Fruit fly (Drosophila melanogaster) whole organism, prepupa: ENCODE results near the gene Atac2.

ENCODE experiments used
- CG32006 ChIP-seq: fragments of 200-800 bp; sonication (Bioruptor generic); optimal IDR thresholded peaks from 3 replicates; lab custom pipeline; 2017; ENCODE audit warnings: missing biosample characterization, mild to moderate bottlenecking, missing genetic modification characterization
- CG4318 ChIP-seq: fragments of 200-800 bp; sonication (Bioruptor generic); optimal IDR thresholded peaks from 3 replicates; lab custom pipeline; 2017; ENCODE audit warnings: missing biosample characterization, mild to moderate bottlenecking, missing genetic modification characterization
- CG6163 ChIP-seq: fragments of 200-800 bp; sonication (Bioruptor generic); IDR thresholded peaks from 3 replicates; pipeline ENCODE4 v1.3.6; 2022; ENCODE audit warnings: missing biosample characterization, missing genetic modification characterization
- CG8119 ChIP-seq: fragments of 200-800 bp; sonication (Bioruptor generic); IDR thresholded peaks from 3 replicates; pipeline ENCODE4 v1.3.6; 2022; ENCODE audit warnings: missing biosample characterization, missing genetic modification characterization
- Eip78C ChIP-seq: fragments of 200-800 bp; sonication (Bioruptor generic); peaks from one replicate; lab custom pipeline; 2016; ENCODE audit warnings: missing biosample characterization, missing genetic modification characterization
- Gug ChIP-seq: fragments of 200-800 bp; sonication (Bioruptor generic); IDR thresholded peaks from 2 replicates; pipeline ENCODE4 v1.3.6; 2022; ENCODE audit warnings: missing biosample characterization, missing genetic modification characterization
- OdsH ChIP-seq: fragments of 200-800 bp; sonication (Bioruptor generic); optimal IDR thresholded peaks from 3 replicates; lab custom pipeline; 2016; ENCODE audit warnings: missing biosample characterization, missing genetic modification characterization
- Sox15 ChIP-seq: fragments of 200-800 bp; sonication (Bioruptor generic); optimal IDR thresholded peaks from 3 replicates; lab custom pipeline; 2016; ENCODE audit warnings: missing biosample characterization, missing genetic modification characterization
- dsx ChIP-seq: fragments of 200-800 bp; optimal IDR thresholded peaks from 3 replicates; lab custom pipeline; 2019; ENCODE audit warnings: missing biosample characterization, mild to moderate bottlenecking, missing genetic modification characterization, moderate library complexity; ENCODE audit not compliant: poor library complexity, severe bottlenecking
- eg ChIP-seq: fragments of 200-800 bp; sonication (Bioruptor generic); IDR thresholded peaks from 3 replicates; pipeline ENCODE4 v1.3.6; 2022; ENCODE audit warnings: missing biosample characterization, missing genetic modification characterization
- fd59A ChIP-seq: fragments of 200-800 bp; sonication (Bioruptor generic); optimal IDR thresholded peaks from 2 replicates; lab custom pipeline; 2017; ENCODE audit warnings: missing biosample characterization, mild to moderate bottlenecking, missing genetic modification characterization, missing genetic modification reagents
- net ChIP-seq: fragments of 200-800 bp; sonication (Bioruptor generic); optimal IDR thresholded peaks from 3 replicates; lab custom pipeline; 2016; ENCODE audit warnings: missing biosample characterization, missing genetic modification characterization
- salr ChIP-seq, 2 experiments: fragments of 200-800 bp; sonication (Bioruptor generic); optimal IDR thresholded peaks; 3 replicates each; lab custom pipeline; 2016 to 2018; ENCODE audit warnings: missing biosample characterization in 2 of 2, missing genetic modification characterization in 2 of 2, mild to moderate bottlenecking in 1 of 2
- spab ChIP-seq: fragments of 200-800 bp; sonication (Bioruptor generic); optimal IDR thresholded peaks from 2 replicates; lab custom pipeline; 2017; ENCODE audit warnings: missing biosample characterization, mild to moderate bottlenecking, missing genetic modification characterization, missing genetic modification reagents

dm6 chr2L:18629144-18629543 lies 17.1 kb upstream of the Atac2 start:
- TF ChIP-seq CG32006: no peak
- TF ChIP-seq OdsH: no peak
- no peak for TF ChIP-seq eg
- no peak for TF ChIP-seq Gug (GFP tag; lab: Robert Waterston, UW)
- TF ChIP-seq CG4318: no peak
- TF ChIP-seq fd59A: no peak
- no peak for TF ChIP-seq salr (GFP tag; optimal IDR thresholded peaks at IDR 0.05; lab: Kevin White, UChicago)
- no peak for TF ChIP-seq net (GFP tag; lab: Kevin White, UChicago)
- TF ChIP-seq dsx (GFP tag; lab: Kevin White, UChicago): no peak
- no peak for TF ChIP-seq CG6163 (GFP tag; lab: Robert Waterston, UW)
- TF ChIP-seq Eip78C: peak; percentile 38
- no peak for TF ChIP-seq Sox15
- TF ChIP-seq CG8119: no peak
- TF ChIP-seq spab (GFP tag; lab: Kevin White, UChicago): no peak
